Worm (Caenorhabditis elegans) whole organism, L1 larva: ENCODE measurements around the gene zipt-9.

ENCODE experiments used
- C16A3.4 ChIP-seq: fragments of 150-350 bp; optimal IDR thresholded peaks from 2 replicates; lab custom pipeline; 2014; ENCODE audit warnings: missing biosample characterization, missing genetic modification characterization
- Y116A8C.19 ChIP-seq: sonication (generic microtip); optimal IDR thresholded peaks from 2 replicates; lab custom pipeline; 2016; ENCODE audit warnings: missing compliant biosample characterization, missing genetic modification characterization, borderline replicate concordance
- ceh-82 ChIP-seq, 3 experiments: fragments of 150-350 bp in 1 of 3; sonication (generic microtip) in 2 of 3; optimal IDR thresholded peaks; 2 replicates each; lab custom pipeline; 2014 to 2017; ENCODE audit warnings: missing biosample characterization in 3 of 3, missing genetic modification characterization in 3 of 3
- ceh-88 ChIP-seq: fragments of 200-800 bp; sonication (Bioruptor generic); IDR thresholded peaks from 2 replicates; pipeline ENCODE4 v1.3.6; 2022; ENCODE audit warnings: missing genetic modification characterization, missing compliant biosample characterization
- ceh-90 ChIP-seq: sonication (generic microtip); optimal IDR thresholded peaks from 2 replicates; lab custom pipeline; 2016; ENCODE audit warnings: missing genetic modification characterization, missing compliant biosample characterization
- dpl-1 ChIP-seq, 3 experiments: fragments of 150-350 bp in 2 of 3; sonication (generic microtip) in 1 of 3; optimal IDR thresholded peaks; 2 replicates each; lab custom pipeline; 2014 to 2017; ENCODE audit warnings: missing biosample characterization in 3 of 3, missing genetic modification characterization in 3 of 3, missing genetic modification reagents in 3 of 3
- dsc-1 ChIP-seq: sonication (generic microtip); optimal IDR thresholded peaks from 2 replicates; lab custom pipeline; 2016; ENCODE audit warnings: mild to moderate bottlenecking, missing genetic modification characterization, missing compliant biosample characterization
- efl-1 ChIP-seq, 4 experiments: fragments of 150-350 bp; optimal IDR thresholded peaks in 3 of 4; peaks in 1 of 4; 1 replicate in 1 of 4; 2 replicates in 3 of 4; lab custom pipeline; 2014; ENCODE audit warnings: missing biosample characterization in 2 of 4, missing genetic modification characterization in 2 of 4, missing genetic modification reagents in 2 of 4
- egl-13 ChIP-seq: sonication (generic microtip); optimal IDR thresholded peaks from 2 replicates; lab custom pipeline; 2016; ENCODE audit warnings: missing genotype, missing genetic modification reagents, missing genetic modification characterization, missing compliant biosample characterization
- elt-2 ChIP-seq: sonication (generic microtip); optimal IDR thresholded peaks from 2 replicates; lab custom pipeline; 2016; ENCODE audit warnings: missing genetic modification characterization, mild to moderate bottlenecking, inconsistent platforms, missing compliant biosample characterization, missing genetic modification reagents
- fkh-8 ChIP-seq: sonication (generic microtip); optimal IDR thresholded peaks from 2 replicates; lab custom pipeline; 2016; ENCODE audit warnings: mild to moderate bottlenecking, missing genetic modification characterization, missing compliant biosample characterization
- fos-1 ChIP-seq: fragments of 150-350 bp; optimal IDR thresholded peaks from 2 replicates; lab custom pipeline; 2014; ENCODE audit warnings: missing biosample characterization, missing genetic modification characterization
- hlh-17 ChIP-seq: fragments of 200-800 bp; sonication (Bioruptor generic); optimal IDR thresholded peaks from 2 replicates; lab custom pipeline; 2018; ENCODE audit warnings: missing genetic modification characterization, mild to moderate bottlenecking, missing compliant biosample characterization, moderate library complexity, borderline replicate concordance
- hlh-4 ChIP-seq: sonication (generic microtip); optimal IDR thresholded peaks from 2 replicates; lab custom pipeline; 2016; ENCODE audit warnings: mild to moderate bottlenecking, missing genetic modification characterization, missing compliant biosample characterization
- jun-1 ChIP-seq: fragments of 150-350 bp; optimal IDR thresholded peaks from 2 replicates; lab custom pipeline; 2014; ENCODE audit warnings: missing biosample characterization, missing genetic modification reagents, missing genetic modification characterization
- lin-13 ChIP-seq: fragments of 150-350 bp; optimal IDR thresholded peaks from 2 replicates; lab custom pipeline; 2014; ENCODE audit warnings: missing biosample characterization, missing genetic modification reagents, missing genetic modification characterization
- lin-14 ChIP-seq: fragments of 200-800 bp; sonication (Bioruptor generic); optimal IDR thresholded peaks from 2 replicates; lab custom pipeline; 2018; ENCODE audit warnings: mild to moderate bottlenecking, missing genetic modification characterization, moderate library complexity, missing compliant biosample characterization
- lin-15B ChIP-seq: fragments of 150-350 bp; sonication (generic microtip); optimal IDR thresholded peaks from 3 replicates; lab custom pipeline; 2014; ENCODE audit warnings: missing biosample characterization, missing genetic modification characterization
- lin-35 ChIP-seq, 2 experiments: fragments of 150-350 bp; optimal IDR thresholded peaks; 2 replicates each; lab custom pipeline; 2014; ENCODE audit warnings: missing biosample characterization in 2 of 2, missing genetic modification characterization in 2 of 2, missing genetic modification reagents in 2 of 2
- lin-39 ChIP-seq: fragments of 150-350 bp; optimal IDR thresholded peaks from 2 replicates; lab custom pipeline; 2014; ENCODE audit warnings: missing biosample characterization, missing genetic modification reagents, missing genetic modification characterization
- lir-3 ChIP-seq: sonication (generic microtip); optimal IDR thresholded peaks from 2 replicates; lab custom pipeline; 2016; ENCODE audit warnings: mild to moderate bottlenecking, missing genetic modification characterization, moderate library complexity, missing compliant biosample characterization; ENCODE audit not compliant: poor library complexity
- lsy-2 ChIP-seq, 2 experiments: fragments of 150-350 bp; optimal IDR thresholded peaks; 2 replicates each; lab custom pipeline; 2014; ENCODE audit warnings: missing biosample characterization in 2 of 2, missing genetic modification characterization in 2 of 2
- mef-2 ChIP-seq: fragments of 150-350 bp; optimal IDR thresholded peaks from 2 replicates; lab custom pipeline; 2014; ENCODE audit warnings: missing biosample characterization, missing genetic modification characterization
- mep-1 ChIP-seq: fragments of 150-350 bp; optimal IDR thresholded peaks from 2 replicates; lab custom pipeline; 2014; ENCODE audit warnings: missing biosample characterization, missing genetic modification characterization
- nhr-11 ChIP-seq: fragments of 150-350 bp; optimal IDR thresholded peaks from 2 replicates; lab custom pipeline; 2014; ENCODE audit warnings: missing biosample characterization, missing genetic modification characterization
- nhr-12 ChIP-seq: sonication (generic microtip); optimal IDR thresholded peaks from 2 replicates; lab custom pipeline; 2017; ENCODE audit warnings: missing biosample characterization, missing genetic modification characterization
- nhr-237 ChIP-seq: fragments of 150-350 bp; optimal IDR thresholded peaks from 2 replicates; lab custom pipeline; 2014; ENCODE audit warnings: missing biosample characterization, missing genetic modification characterization
- nhr-71 ChIP-seq: sonication (generic microtip); optimal IDR thresholded peaks from 2 replicates; lab custom pipeline; 2016; ENCODE audit warnings: mild to moderate bottlenecking, missing genetic modification characterization, moderate library complexity, missing compliant biosample characterization
- nhr-76 ChIP-seq: sonication (generic microtip); optimal IDR thresholded peaks from 2 replicates; lab custom pipeline; 2017; ENCODE audit warnings: missing biosample characterization, missing genetic modification characterization
- nhr-85 ChIP-seq: sonication (generic microtip); peaks from one replicate; lab custom pipeline; 2016; ENCODE audit warnings: missing genetic modification characterization, inconsistent platforms, missing compliant biosample characterization
- pag-3 ChIP-seq: sonication (generic microtip); optimal IDR thresholded peaks from 2 replicates; lab custom pipeline; 2017; ENCODE audit warnings: missing genetic modification characterization, mild to moderate bottlenecking, missing compliant biosample characterization, antibody characterized with exemption, borderline replicate concordance; ENCODE audit not compliant: insufficient read depth
- pax-3 ChIP-seq: fragments of 200-800 bp; sonication (Bioruptor generic); optimal IDR thresholded peaks from 2 replicates; lab custom pipeline; 2018; ENCODE audit warnings: mild to moderate bottlenecking, missing genetic modification characterization, moderate library complexity, missing compliant biosample characterization
- pqm-1 ChIP-seq: sonication (generic microtip); optimal IDR thresholded peaks from 3 replicates; lab custom pipeline; 2017; ENCODE audit warnings: missing biosample characterization, missing genetic modification characterization
- snpc-4 ChIP-seq: fragments of 150-350 bp; optimal IDR thresholded peaks from 2 replicates; lab custom pipeline; 2014; ENCODE audit warnings: missing biosample characterization, missing genetic modification characterization
- sox-4 ChIP-seq: sonication (generic microtip); optimal IDR thresholded peaks from 2 replicates; lab custom pipeline; 2016; ENCODE audit warnings: missing genetic modification characterization, missing compliant biosample characterization
- sup-37 ChIP-seq: fragments of 200-800 bp; sonication (Bioruptor generic); optimal IDR thresholded peaks from 2 replicates; lab custom pipeline; 2018; ENCODE audit warnings: mild to moderate bottlenecking, missing genetic modification characterization, missing compliant biosample characterization
- unc-30 ChIP-seq: sonication (generic microtip); optimal IDR thresholded peaks from 2 replicates; lab custom pipeline; 2017; ENCODE audit warnings: missing biosample characterization, missing genetic modification characterization
- unc-86 ChIP-seq: sonication (generic microtip); optimal IDR thresholded peaks from 2 replicates; lab custom pipeline; 2016; ENCODE audit warnings: missing genetic modification characterization, missing compliant biosample characterization
- vab-15 ChIP-seq: sonication (generic microtip); optimal IDR thresholded peaks from 2 replicates; lab custom pipeline; 2017; ENCODE audit warnings: missing genotype, mild to moderate bottlenecking, missing genetic modification characterization, missing compliant biosample characterization
- zip-4 ChIP-seq: fragments of 200-800 bp; sonication (Bioruptor generic); optimal IDR thresholded peaks from 2 replicates; lab custom pipeline; 2018; ENCODE audit warnings: mild to moderate bottlenecking, missing genetic modification characterization, moderate library complexity, missing compliant biosample characterization
- ztf-4 ChIP-seq: fragments of 150-350 bp; optimal IDR thresholded peaks from 2 replicates; lab custom pipeline; 2014; ENCODE audit warnings: missing biosample characterization, missing genetic modification characterization

The zipt-9 gene

DNA sequence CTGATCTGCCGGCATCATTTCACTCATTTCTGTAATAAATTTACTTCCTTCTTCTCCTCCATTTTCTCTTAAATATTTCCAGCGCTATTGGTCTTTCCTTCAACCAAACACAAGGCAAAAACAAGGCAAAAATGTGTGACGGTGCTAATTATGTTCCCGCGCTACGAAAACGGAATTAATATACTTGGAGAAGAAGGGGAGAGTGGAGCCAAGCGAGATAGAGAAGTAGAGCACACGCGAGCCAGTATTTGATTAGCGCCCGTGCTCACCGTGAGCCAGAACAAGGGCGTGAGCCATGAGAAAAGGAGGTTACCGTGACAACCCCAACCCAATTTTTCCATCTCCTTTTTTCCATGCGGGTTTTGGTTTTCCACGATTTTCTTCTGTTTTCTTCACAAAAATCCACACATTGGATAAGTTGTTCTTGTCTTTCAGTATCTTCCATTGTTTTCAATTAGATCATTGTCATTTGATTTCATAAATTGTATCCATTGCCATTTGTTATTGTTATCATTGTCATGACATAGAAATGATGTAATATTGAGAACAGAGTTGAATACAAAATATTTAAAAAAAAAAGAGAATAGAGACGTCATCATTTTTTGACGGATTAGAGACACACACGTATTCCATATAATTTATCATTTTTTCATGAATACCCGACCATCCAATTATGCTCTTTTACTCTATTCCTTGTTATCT lies 47.5 kb upstream of the zipt-9 start, which contains the start of gene F20G2.6:
Gene F20G2.6, plus strand, starts transcription at position 652 of the 702 bp plus-strand sequence.
- peak; percentile 56 for TF ChIP-seq dsc-1 (tag; lab: Kevin White, UChicago)
- peak; percentile 63 for TF ChIP-seq fkh-8 (tag; lab: Kevin White, UChicago)
- no peak for TF ChIP-seq pqm-1
- TF ChIP-seq unc-86 (tag; lab: Kevin White, UChicago) = no peak
- peak; percentile 36 for TF ChIP-seq pax-3
- no peak for TF ChIP-seq efl-1 (optimal IDR thresholded peaks at IDR 0.05; lab: Kevin White, UChicago)
- peak in 1 of 2 experiments; percentile 1 for TF ChIP-seq efl-1 (GFP tag; optimal IDR thresholded peaks at IDR 0.05 in 1 of 2; lab: Kevin White, UChicago)
- TF ChIP-seq, all 84 proteins: peak for 4

DNA sequence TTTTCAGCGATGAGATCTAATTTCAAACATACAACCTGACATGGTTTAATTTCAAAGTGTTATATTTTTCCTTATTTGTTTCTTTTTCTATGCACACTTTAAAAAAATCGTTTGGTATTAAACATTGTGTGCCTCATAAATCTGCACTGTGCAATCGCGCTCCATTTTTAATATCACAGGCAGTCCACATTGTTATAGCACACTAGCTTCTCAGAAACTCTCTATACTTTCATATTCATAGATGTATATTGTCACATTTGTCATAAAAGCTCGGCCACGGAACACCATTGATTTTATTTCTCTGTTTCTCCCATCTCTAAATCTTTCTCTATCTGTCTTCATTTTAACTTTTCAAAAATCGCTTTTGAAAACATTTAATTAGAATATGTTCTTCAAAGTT lies 42.3 kb upstream of the zipt-9 start:
- TF ChIP-seq fos-1 (tag; lab: Kevin White, UChicago) = no peak
- no peak for TF ChIP-seq nhr-76 (tag; lab: Kevin White, UChicago)
- TF ChIP-seq sup-37 (GFP tag; lab: Kevin White, UChicago) = no peak
- peak in 1 of 3 experiments; percentile 15 for TF ChIP-seq ceh-82 (tag; optimal IDR thresholded peaks at IDR 0.05; lab: Kevin White, UChicago)
- peak in 1 of 2 experiments; percentile 46 for TF ChIP-seq lsy-2 (tag; optimal IDR thresholded peaks at IDR 0.05; lab: Kevin White, UChicago)
- TF ChIP-seq hlh-4 (tag; lab: Kevin White, UChicago) = no peak
- no peak for TF ChIP-seq lin-15B (tag; lab: Kevin White, UChicago)
- TF ChIP-seq C16A3.4 (tag; lab: Kevin White, UChicago) = no peak
- peak in 1 of 2 experiments; percentile 48 for TF ChIP-seq lin-35 (GFP tag; optimal IDR thresholded peaks at IDR 0.05; lab: Kevin White, UChicago)
- peak; percentile 73 for TF ChIP-seq lin-14 (GFP tag; lab: Kevin White, UChicago)
- TF ChIP-seq efl-1 (optimal IDR thresholded peaks at IDR 0.05; lab: Kevin White, UChicago) = peak; percentile 25 to 29
- TF ChIP-seq efl-1 (GFP tag; optimal IDR thresholded peaks at IDR 0.05 in 1 of 2; lab: Kevin White, UChicago) = peak in 1 of 2 experiments; percentile 46
- no peak for TF ChIP-seq nhr-11 (tag; lab: Kevin White, UChicago)
- TF ChIP-seq lin-39 (tag; lab: Kevin White, UChicago) = no peak
- TF ChIP-seq nhr-71 (tag; lab: Kevin White, UChicago) = peak; percentile 16
- TF ChIP-seq Y116A8C.19 = no peak
- TF ChIP-seq hlh-17 (GFP tag; lab: Kevin White, UChicago) = no peak
- no peak for TF ChIP-seq vab-15 (tag; lab: Kevin White, UChicago)
- TF ChIP-seq egl-13 (tag; lab: Kevin White, UChicago) = no peak
- peak in 1 of 3 experiments; percentile 51 for TF ChIP-seq dpl-1 (GFP tag; optimal IDR thresholded peaks at IDR 0.05; lab: Kevin White, UChicago)
- TF ChIP-seq nhr-85 = no peak
- no peak for TF ChIP-seq dsc-1 (tag; lab: Kevin White, UChicago)
- peak; percentile 34 for TF ChIP-seq mep-1 (tag; lab: Kevin White, UChicago)
- no peak for TF ChIP-seq nhr-12 (tag; lab: Kevin White, UChicago)
- no peak for TF ChIP-seq sox-4 (tag; lab: Kevin White, UChicago)
- no peak for TF ChIP-seq mef-2 (tag; lab: Kevin White, UChicago)
- TF ChIP-seq lir-3 (tag; lab: Kevin White, UChicago) = peak; percentile 28
- TF ChIP-seq nhr-237 (tag; lab: Kevin White, UChicago) = no peak
- TF ChIP-seq lin-13 (GFP tag; lab: Kevin White, UChicago) = no peak
- no peak for TF ChIP-seq ceh-90 (tag; lab: Kevin White, UChicago)
- no peak for TF ChIP-seq ceh-88 (GFP tag; lab: Robert Waterston, UW)
- peak; percentile 80 for TF ChIP-seq fkh-8 (tag; lab: Kevin White, UChicago)
- no peak for TF ChIP-seq jun-1 (tag; lab: Kevin White, UChicago)
- no peak for TF ChIP-seq unc-30 (tag; lab: Kevin White, UChicago)
- no peak for TF ChIP-seq unc-86 (tag; lab: Kevin White, UChicago)
- no peak for TF ChIP-seq elt-2 (tag; lab: Kevin White, UChicago)
- TF ChIP-seq snpc-4 (tag; lab: Kevin White, UChicago) = no peak
- TF ChIP-seq zip-4 (GFP tag; lab: Kevin White, UChicago) = no peak
- no peak for TF ChIP-seq pag-3 (tag; lab: Kevin White, UChicago)
- TF ChIP-seq ztf-4 (tag; lab: Kevin White, UChicago) = no peak
